Worm (Caenorhabditis elegans) whole organism, L2 larva: ENCODE measurements around the gene tat-1.

Source experiments
- aly-2 ChIP-seq: fragments of 150-350 bp; optimal IDR thresholded peaks from 2 replicates; lab custom pipeline; 2014; ENCODE audit warnings: missing biosample characterization, missing genetic modification characterization
- lin-13 ChIP-seq: fragments of 150-350 bp; optimal IDR thresholded peaks from 2 replicates; lab custom pipeline; 2014; ENCODE audit warnings: missing biosample characterization, missing genetic modification reagents, missing genetic modification characterization
- nhr-11 ChIP-seq: fragments of 150-350 bp; optimal IDR thresholded peaks from 2 replicates; lab custom pipeline; 2014; ENCODE audit warnings: missing biosample characterization, missing genetic modification characterization
- nhr-237 ChIP-seq: fragments of 150-350 bp; optimal IDR thresholded peaks from 2 replicates; lab custom pipeline; 2014; ENCODE audit warnings: missing biosample characterization, missing genetic modification characterization
- nhr-77 ChIP-seq: fragments of 150-350 bp; optimal IDR thresholded peaks from 2 replicates; lab custom pipeline; 2014; ENCODE audit warnings: missing biosample characterization, missing genetic modification characterization
- snpc-4 ChIP-seq: fragments of 150-350 bp; optimal IDR thresholded peaks from 2 replicates; lab custom pipeline; 2014; ENCODE audit warnings: missing biosample characterization, missing genetic modification characterization
- unc-39 ChIP-seq: fragments of 150-350 bp; optimal IDR thresholded peaks from 2 replicates; lab custom pipeline; 2014; ENCODE audit warnings: missing biosample characterization, missing genetic modification characterization
- zag-1 ChIP-seq: fragments of 150-350 bp; optimal IDR thresholded peaks from 2 replicates; lab custom pipeline; 2014; ENCODE audit warnings: missing biosample characterization, missing genetic modification characterization
- ztf-11 ChIP-seq: sonication (generic microtip); optimal IDR thresholded peaks from 2 replicates; lab custom pipeline; 2017; ENCODE audit warnings: missing biosample characterization, missing genetic modification characterization
- ztf-4 ChIP-seq: fragments of 150-350 bp; optimal IDR thresholded peaks from 2 replicates; lab custom pipeline; 2014; ENCODE audit warnings: missing biosample characterization, missing genetic modification characterization

ce11 chrIII:12434104-12434503 is 12.6 kb upstream of the tat-1 start, which contains the start of gene Y49E10.27:
- TF ChIP-seq nhr-77 (tag; lab: Kevin White, UChicago): no peak
- no peak for TF ChIP-seq ztf-11 (tag; lab: Kevin White, UChicago)
- TF ChIP-seq nhr-237 (tag; lab: Kevin White, UChicago): no peak
- no peak for TF ChIP-seq nhr-11 (tag; lab: Kevin White, UChicago)
- TF ChIP-seq unc-39 (tag; lab: Kevin White, UChicago): no peak
- no peak for TF ChIP-seq aly-2 (tag; lab: Kevin White, UChicago)
- no peak for TF ChIP-seq zag-1 (tag; lab: Kevin White, UChicago)
- TF ChIP-seq snpc-4 (tag; lab: Kevin White, UChicago): no peak
- no peak for TF ChIP-seq lin-13 (GFP tag; lab: Kevin White, UChicago)
- TF ChIP-seq ztf-4 (tag; lab: Kevin White, UChicago): no peak
